Worm (Caenorhabditis elegans) whole organism, L4 larva: ENCODE results near the gene hda-5.
A peak's percentile ranks its signal among the peaks of the same experiment; 100 is the strongest.

Experiments
- F37D6.2 ChIP-seq: sonication (generic microtip); optimal IDR thresholded peaks from 2 replicates; lab custom pipeline; 2016; ENCODE audit warnings: mild to moderate bottlenecking, missing genetic modification characterization, missing compliant biosample characterization
- F44E2.7 ChIP-seq: fragments of 200-800 bp; sonication (Bioruptor generic); IDR thresholded peaks from 2 replicates; pipeline ENCODE4 v2.1.2; 2022; ENCODE audit warnings: missing genetic modification characterization, missing compliant biosample characterization
- F49E8.2 ChIP-seq: sonication (generic microtip); optimal IDR thresholded peaks from 2 replicates; lab custom pipeline; 2016; ENCODE audit warnings: missing compliant biosample characterization, mild to moderate bottlenecking, missing genetic modification characterization, borderline replicate concordance
- R02D3.7 ChIP-seq: fragments of 150-350 bp; sonication (generic microtip); optimal IDR thresholded peaks from 3 replicates; lab custom pipeline; 2014; ENCODE audit warnings: missing biosample characterization, missing genetic modification characterization
- T26A8.4 ChIP-seq: fragments of 200-800 bp; sonication (Bioruptor generic); IDR thresholded peaks from 2 replicates; pipeline ENCODE4 v1.3.6; 2022; ENCODE audit warnings: missing genetic modification characterization, missing compliant biosample characterization
- Y5F2A.4 ChIP-seq: fragments of 200-800 bp; sonication (Bioruptor generic); optimal IDR thresholded peaks from 2 replicates; lab custom pipeline; 2018; ENCODE audit warnings: mild to moderate bottlenecking, missing genetic modification characterization, missing compliant biosample characterization
- Y75B8A.6 ChIP-seq: fragments of 200-800 bp; sonication (Bioruptor generic); IDR thresholded peaks from 2 replicates; pipeline ENCODE4 v1.3.6; 2022; ENCODE audit warnings: missing genetic modification reagents, missing genetic modification characterization, missing compliant biosample characterization
- ZK337.2 ChIP-seq: fragments of 200-800 bp; sonication (Bioruptor generic); IDR thresholded peaks from 2 replicates; pipeline ENCODE4 v1.3.6; 2022; ENCODE audit warnings: missing genetic modification reagents, missing genetic modification characterization, missing compliant biosample characterization
- ZK546.5 ChIP-seq, 2 experiments: sonication (generic microtip); optimal IDR thresholded peaks; 2 replicates each; lab custom pipeline; 2017; ENCODE audit warnings: missing biosample characterization in 2 of 2, missing genetic modification characterization in 2 of 2
- aha-1 ChIP-seq: fragments of 150-350 bp; peaks from one replicate; lab custom pipeline; 2014; ENCODE audit warnings: missing biosample characterization, missing genetic modification characterization
- ceh-20 ChIP-seq: fragments of 200-800 bp; sonication (Bioruptor generic); IDR thresholded peaks from 2 replicates; pipeline ENCODE4 v1.3.6; 2022; ENCODE audit warnings: missing genetic modification reagents, missing genetic modification characterization, missing compliant biosample characterization
- ceh-28 ChIP-seq: fragments of 150-350 bp; optimal IDR thresholded peaks from 2 replicates; lab custom pipeline; 2014; ENCODE audit warnings: missing biosample characterization, missing genetic modification reagents, missing genetic modification characterization
- ceh-32 ChIP-seq: sonication (generic microtip); optimal IDR thresholded peaks from 2 replicates; lab custom pipeline; 2016; ENCODE audit warnings: mild to moderate bottlenecking, missing genetic modification characterization, missing compliant biosample characterization; ENCODE audit not compliant: poor library complexity
- ces-1 ChIP-seq: fragments of 150-350 bp; sonication (generic microtip); optimal IDR thresholded peaks from 4 replicates; lab custom pipeline; 2014; ENCODE audit warnings: missing biosample characterization, missing genetic modification reagents, missing genetic modification characterization
- cey-2 ChIP-seq: sonication (generic microtip); optimal IDR thresholded peaks from 3 replicates; lab custom pipeline; 2017; ENCODE audit warnings: missing genetic modification characterization, mild to moderate bottlenecking, missing compliant biosample characterization, antibody characterized with exemption, borderline replicate concordance; ENCODE audit not compliant: insufficient read depth
- ctbp-1 ChIP-seq: fragments of 200-800 bp; sonication (Bioruptor generic); IDR thresholded peaks from 2 replicates; pipeline ENCODE4 v1.3.6; 2022; ENCODE audit warnings: missing genetic modification reagents, missing genetic modification characterization, missing compliant biosample characterization
- daf-16 ChIP-seq, 3 experiments: sonication (generic microtip); optimal IDR thresholded peaks; 2 replicates each; lab custom pipeline; 2016 to 2017; ENCODE audit warnings: missing genetic modification characterization in 3 of 3, missing genetic modification reagents in 3 of 3, mild to moderate bottlenecking in 2 of 3, missing compliant biosample characterization in 2 of 3, missing biosample characterization in 1 of 3, moderate library complexity in 1 of 3
- dmd-8 ChIP-seq: fragments of 200-800 bp; sonication (Bioruptor generic); IDR thresholded peaks from 2 replicates; pipeline ENCODE4 v1.3.6; 2022; ENCODE audit warnings: missing genetic modification characterization, missing compliant biosample characterization
- dmd-9 ChIP-seq: fragments of 200-800 bp; sonication (Bioruptor generic); IDR thresholded peaks from 2 replicates; pipeline ENCODE4 v1.3.6; 2022; ENCODE audit warnings: missing genetic modification reagents, missing genetic modification characterization, missing compliant biosample characterization
- duxl-1 ChIP-seq: sonication (generic microtip); optimal IDR thresholded peaks from 2 replicates; lab custom pipeline; 2016; ENCODE audit warnings: mild to moderate bottlenecking, missing genetic modification characterization, moderate library complexity, missing compliant biosample characterization; ENCODE audit not compliant: poor library complexity
- fos-1 ChIP-seq: fragments of 150-350 bp; optimal IDR thresholded peaks from 2 replicates; lab custom pipeline; 2014; ENCODE audit warnings: missing biosample characterization, missing genetic modification characterization
- hlh-11 ChIP-seq: fragments of 200-800 bp; sonication (Bioruptor generic); optimal IDR thresholded peaks from 2 replicates; lab custom pipeline; 2018; ENCODE audit warnings: mild to moderate bottlenecking, missing genetic modification characterization, missing compliant biosample characterization
- hmg-1.1 ChIP-seq: fragments of 200-800 bp; sonication (Bioruptor generic); IDR thresholded peaks from 2 replicates; pipeline ENCODE4 v1.3.6; 2022; ENCODE audit warnings: missing genetic modification reagents, missing genetic modification characterization, missing compliant biosample characterization
- jun-1 ChIP-seq: fragments of 150-350 bp; optimal IDR thresholded peaks from 2 replicates; lab custom pipeline; 2014; ENCODE audit warnings: missing biosample characterization, missing genetic modification reagents, missing genetic modification characterization
- lin-1 ChIP-seq: fragments of 200-800 bp; sonication (Bioruptor generic); IDR thresholded peaks from 2 replicates; pipeline ENCODE4 v1.3.6; 2022; ENCODE audit warnings: missing genetic modification reagents, missing genetic modification characterization, missing compliant biosample characterization
- lin-13 ChIP-seq: fragments of 150-350 bp; optimal IDR thresholded peaks from 2 replicates; lab custom pipeline; 2014; ENCODE audit warnings: missing biosample characterization, missing genetic modification reagents, missing genetic modification characterization
- lin-39 ChIP-seq: fragments of 150-350 bp; optimal IDR thresholded peaks from 2 replicates; lab custom pipeline; 2014; ENCODE audit warnings: missing biosample characterization, missing genetic modification reagents, missing genetic modification characterization
- lir-3 ChIP-seq: sonication (generic microtip); optimal IDR thresholded peaks from 2 replicates; lab custom pipeline; 2016; ENCODE audit warnings: mild to moderate bottlenecking, missing genetic modification characterization, missing compliant biosample characterization
- lsy-2 ChIP-seq, 2 experiments: fragments of 150-350 bp in 1 of 2; sonication (generic microtip) in 1 of 2; optimal IDR thresholded peaks; 2 replicates each; lab custom pipeline; 2014 to 2017; ENCODE audit warnings: missing biosample characterization in 2 of 2, missing genetic modification characterization in 2 of 2
- madf-5 ChIP-seq, 2 experiments: fragments of 200-800 bp; sonication (Bioruptor generic); IDR thresholded peaks; 2 replicates each; pipeline ENCODE4 v1.3.6; 2022; ENCODE audit warnings: missing compliant biosample characterization in 2 of 2, missing genetic modification characterization in 2 of 2
- mdt-29 ChIP-seq: fragments of 200-800 bp; sonication (Bioruptor generic); IDR thresholded peaks from 2 replicates; pipeline ENCODE4 v1.3.6; 2022; ENCODE audit warnings: missing genetic modification reagents, missing genetic modification characterization, missing compliant biosample characterization
- mep-1 ChIP-seq: fragments of 150-350 bp; sonication (generic microtip); optimal IDR thresholded peaks from 3 replicates; lab custom pipeline; 2014; ENCODE audit warnings: missing biosample characterization, missing genetic modification characterization
- mxl-3 ChIP-seq: fragments of 200-800 bp; sonication (Bioruptor generic); optimal IDR thresholded peaks from 2 replicates; lab custom pipeline; 2018; ENCODE audit warnings: mild to moderate bottlenecking, missing genetic modification characterization, missing compliant biosample characterization
- nhr-10 ChIP-seq: fragments of 150-350 bp; optimal IDR thresholded peaks from 2 replicates; lab custom pipeline; 2014; ENCODE audit warnings: missing biosample characterization, missing genetic modification characterization
- nhr-111 ChIP-seq: fragments of 200-800 bp; sonication (Bioruptor generic); optimal IDR thresholded peaks from 2 replicates; lab custom pipeline; 2018; ENCODE audit warnings: mild to moderate bottlenecking, missing genetic modification characterization, missing compliant biosample characterization
- nhr-28 ChIP-seq: fragments of 150-350 bp; optimal IDR thresholded peaks from 2 replicates; lab custom pipeline; 2014; ENCODE audit warnings: missing biosample characterization, missing genetic modification characterization
- nhr-41 ChIP-seq: fragments of 200-800 bp; sonication (Bioruptor generic); IDR thresholded peaks from 2 replicates; pipeline ENCODE4 v1.3.6; 2022; ENCODE audit warnings: missing genetic modification reagents, missing genetic modification characterization, missing compliant biosample characterization
- nhr-42 ChIP-seq: fragments of 200-800 bp; sonication (Bioruptor generic); IDR thresholded peaks from 2 replicates; pipeline ENCODE4 v1.3.6; 2022; ENCODE audit warnings: missing genetic modification characterization, missing compliant biosample characterization
- nhr-48 ChIP-seq: sonication (generic microtip); optimal IDR thresholded peaks from 2 replicates; lab custom pipeline; 2016; ENCODE audit warnings: mild to moderate bottlenecking, missing genetic modification characterization, missing compliant biosample characterization
- nhr-76 ChIP-seq: fragments of 150-350 bp; optimal IDR thresholded peaks from 2 replicates; lab custom pipeline; 2014; ENCODE audit warnings: missing biosample characterization, missing genetic modification characterization
- pqm-1 ChIP-seq: sonication (generic microtip); optimal IDR thresholded peaks from 2 replicates; lab custom pipeline; 2017; ENCODE audit warnings: missing biosample characterization, missing genetic modification characterization
- saeg-2 ChIP-seq: fragments of 200-800 bp; sonication (Bioruptor generic); IDR thresholded peaks from 2 replicates; pipeline ENCODE4 v1.3.6; 2022; ENCODE audit warnings: missing genetic modification reagents, missing genetic modification characterization, missing compliant biosample characterization
- snpc-1.2 ChIP-seq: fragments of 200-800 bp; sonication (Bioruptor generic); IDR thresholded peaks from 2 replicates; pipeline ENCODE4 v1.3.6; 2022; ENCODE audit warnings: missing genetic modification reagents, missing genetic modification characterization, missing compliant biosample characterization
- spr-3 ChIP-seq: fragments of 200-800 bp; sonication (Bioruptor generic); optimal IDR thresholded peaks from 2 replicates; lab custom pipeline; 2018; ENCODE audit warnings: mild to moderate bottlenecking, missing genetic modification characterization, missing compliant biosample characterization
- tra-1 ChIP-seq: fragments of 200-800 bp; sonication (Bioruptor generic); IDR thresholded peaks from 2 replicates; pipeline ENCODE4 v1.3.6; 2022; ENCODE audit warnings: missing genetic modification reagents, missing genetic modification characterization, missing compliant biosample characterization
- unc-130 ChIP-seq: sonication (generic microtip); optimal IDR thresholded peaks from 2 replicates; lab custom pipeline; 2016; ENCODE audit warnings: missing genetic modification reagents, missing genetic modification characterization, missing compliant biosample characterization
- unc-39 ChIP-seq: sonication (generic microtip); optimal IDR thresholded peaks from 2 replicates; lab custom pipeline; 2017; ENCODE audit warnings: missing biosample characterization, missing genetic modification characterization
- unc-62 ChIP-seq, 3 experiments: fragments of 150-350 bp in 1 of 3; sonication (generic microtip); optimal IDR thresholded peaks in 2 of 3; peaks in 1 of 3; 1 replicate in 1 of 3; 2 replicates in 2 of 3; lab custom pipeline; 2014 to 2017; ENCODE audit warnings: missing biosample characterization in 3 of 3, missing genetic modification characterization in 3 of 3, missing genetic modification reagents in 3 of 3, missing genotype in 1 of 3
- vab-7 ChIP-seq: fragments of 200-800 bp; sonication (Bioruptor generic); IDR thresholded peaks from 2 replicates; pipeline ENCODE4 v1.3.6; 2022; ENCODE audit warnings: missing genetic modification reagents, missing genetic modification characterization, missing compliant biosample characterization
- zag-1 ChIP-seq: fragments of 150-350 bp; optimal IDR thresholded peaks from 2 replicates; lab custom pipeline; 2014; ENCODE audit warnings: missing biosample characterization, missing genetic modification characterization
- zfp-2 ChIP-seq: sonication (generic microtip); optimal IDR thresholded peaks from 2 replicates; lab custom pipeline; 2016; ENCODE audit warnings: mild to moderate bottlenecking, missing genetic modification characterization, missing compliant biosample characterization

Gene hda-5

ce11 chrII:11813895-11814369 is 15.1 kb downstream of the hda-5 start, which contains the start of gene F43G6.8 (continued):
- TF ChIP-seq mxl-3 (GFP tag; lab: Kevin White, UChicago) (no peak), lin-39 (no peak), daf-16 (GFP tag; optimal IDR thresholded peaks at IDR 0.05; lab: Kevin White, UChicago) (no peak), daf-16 (tag; optimal IDR thresholded peaks at IDR 0.05; lab: Kevin White, UChicago) (peak; percentile 2), lin-13 (GFP tag; lab: Kevin White, UChicago) (no peak), T26A8.4 (GFP tag; lab: Robert Waterston, UW) (no peak), hlh-11 (tag; lab: Kevin White, UChicago) (peak; percentile 74), snpc-1.2 (GFP tag; lab: Robert Waterston, UW) (no peak), F49E8.2 (tag; lab: Kevin White, UChicago) (no peak), ZK337.2 (no peak), unc-130 (no peak), zfp-2 (no peak), saeg-2 (GFP tag; lab: Robert Waterston, UW) (no peak), lir-3 (tag; lab: Kevin White, UChicago) (no peak), jun-1 (tag; lab: Kevin White, UChicago) (no peak), ctbp-1 (GFP tag; lab: Robert Waterston, UW) (no peak), tra-1 (GFP tag; lab: Robert Waterston, UW) (no peak), lin-1 (GFP tag; lab: Robert Waterston, UW) (no peak), F37D6.2 (tag; lab: Kevin White, UChicago) (no peak), nhr-76 (tag; lab: Kevin White, UChicago) (no peak), zag-1 (no peak), R02D3.7 (no peak), lsy-2 (tag; optimal IDR thresholded peaks at IDR 0.05; lab: Kevin White, UChicago) (no peak), fos-1 (tag; lab: Kevin White, UChicago) (no peak), ceh-20 (GFP tag; lab: Robert Waterston, UW) (no peak), ces-1 (GFP tag; lab: Kevin White, UChicago) (no peak), mep-1 (tag; lab: Kevin White, UChicago) (peak; percentile 56), mdt-29 (GFP tag; lab: Robert Waterston, UW) (no peak), nhr-111 (GFP tag; lab: Kevin White, UChicago) (no peak), vab-7 (GFP tag; lab: Robert Waterston, UW) (no peak), unc-62 (GFP tag; optimal IDR thresholded peaks at IDR 0.05 in 1 of 2; lab: Kevin White, UChicago) (no peak), unc-62 (tag; optimal IDR thresholded peaks at IDR 0.05; lab: Kevin White, UChicago) (no peak), spr-3 (GFP tag; lab: Kevin White, UChicago) (no peak), nhr-10 (tag; lab: Kevin White, UChicago) (no peak), Y5F2A.4 (GFP tag; lab: Kevin White, UChicago) (no peak), aha-1 (tag; lab: Kevin White, UChicago) (peak; percentile 75), cey-2 (tag; lab: Kevin White, UChicago) (no peak), dmd-8 (GFP tag; lab: Robert Waterston, UW) (0 out of 2 replicates have a peak, but pooled peaks have one; percentile 18), ceh-28 (tag; lab: Kevin White, UChicago) (no peak), ZK546.5 (tag; optimal IDR thresholded peaks at IDR 0.05; lab: Kevin White, UChicago) (no peak), nhr-42 (GFP tag; lab: Robert Waterston, UW) (no peak), nhr-48 (tag; lab: Kevin White, UChicago) (no peak), unc-39 (no peak), ceh-32 (tag; lab: Kevin White, UChicago) (no peak), Y75B8A.6 (GFP tag; lab: Robert Waterston, UW) (no peak), dmd-9 (GFP tag; lab: Robert Waterston, UW) (no peak), hmg-1.1 (GFP tag; lab: Robert Waterston, UW) (peak; percentile 64), F44E2.7 (GFP tag; lab: Robert Waterston, UW) (no peak), duxl-1 (tag; lab: Kevin White, UChicago) (no peak), madf-5 (GFP tag; IDR thresholded peaks at IDR 0.05; lab: Robert Waterston, UW) (no peak), nhr-41 (GFP tag; lab: Robert Waterston, UW) (no peak), pqm-1 (tag; lab: Kevin White, UChicago) (no peak), nhr-28 (tag; lab: Kevin White, UChicago) (peak; percentile 53)
